Fruit fly (Drosophila melanogaster): ENCODE data around the gene Cyt-c-d.
A peak's percentile ranks its signal among the peaks of the same experiment; 100 is the strongest.

Gene Cyt-c-d

DNA sequence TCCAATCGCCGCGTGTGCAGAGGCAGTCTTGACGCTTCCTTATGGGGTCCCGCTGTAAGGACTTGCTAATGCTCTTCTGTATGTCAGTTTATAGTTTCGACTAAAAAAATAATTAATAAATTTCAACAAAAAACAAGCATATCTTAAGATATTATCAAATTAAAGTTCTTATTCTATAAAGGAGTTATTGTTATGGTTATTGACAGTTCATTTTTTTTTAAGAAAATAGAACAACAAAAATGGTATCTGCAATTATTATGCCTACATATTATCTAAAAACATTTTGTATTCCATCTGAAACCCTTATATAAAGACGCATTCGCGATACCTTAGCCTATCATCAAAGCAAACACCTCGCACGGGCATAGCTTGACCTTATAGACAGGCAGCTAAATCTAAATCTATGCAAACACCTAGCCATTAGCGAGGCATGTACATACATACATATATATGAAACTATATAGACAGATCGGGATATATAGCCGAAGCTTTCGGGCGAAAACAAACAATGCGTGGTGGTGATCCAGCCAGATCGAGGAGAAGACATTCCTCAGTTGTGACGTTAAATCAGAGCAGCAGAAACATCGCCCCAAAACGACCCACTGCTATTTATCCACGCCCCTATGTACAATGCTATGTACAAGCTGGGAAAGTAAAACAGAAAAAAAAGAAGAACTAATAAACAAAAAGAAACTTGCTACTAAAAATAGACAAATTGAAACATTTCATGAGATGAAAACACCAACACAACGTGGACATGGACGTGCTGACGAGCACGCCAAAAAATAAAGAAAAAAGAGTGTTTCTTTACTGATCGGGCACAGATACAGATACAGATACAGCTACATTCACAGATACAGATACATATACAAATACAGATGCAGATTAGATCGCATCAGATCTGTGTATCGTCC is 45.1 kb downstream of the Cyt-c-d start, which contains the start of gene ppk17 (continued):
- TF ChIP-seq CG8319 (GFP tag; optimal IDR thresholded peaks at IDR 0.05) = no peak

DNA sequence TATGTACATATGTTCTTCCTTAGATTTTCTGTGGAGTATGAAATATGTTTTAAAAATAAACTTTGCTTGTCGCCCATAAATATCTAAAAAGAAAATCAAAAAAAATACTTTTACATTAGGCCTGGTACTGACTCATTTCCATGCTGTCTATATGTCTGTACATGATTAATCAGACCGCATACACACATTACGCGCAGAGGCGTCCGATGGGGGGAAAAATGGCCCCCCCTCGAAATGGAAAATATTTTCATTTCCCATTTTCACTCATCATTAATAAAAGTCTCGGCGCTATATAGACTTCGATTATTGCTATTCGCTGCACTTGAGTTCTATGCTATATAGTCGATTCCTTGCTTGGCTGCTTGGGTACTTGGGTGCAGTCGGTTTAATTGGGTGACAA is 46.2 kb downstream of the Cyt-c-d start:
- TF ChIP-seq CG15336 (GFP tag; IDR thresholded peaks at IDR 0.05) (no peak), svp (GFP tag) (peak; percentile 49), eg (GFP tag; IDR thresholded peaks at IDR 0.05) (0 out of 3 replicates have a peak, but pooled peaks have one; percentile 12)

DNA sequence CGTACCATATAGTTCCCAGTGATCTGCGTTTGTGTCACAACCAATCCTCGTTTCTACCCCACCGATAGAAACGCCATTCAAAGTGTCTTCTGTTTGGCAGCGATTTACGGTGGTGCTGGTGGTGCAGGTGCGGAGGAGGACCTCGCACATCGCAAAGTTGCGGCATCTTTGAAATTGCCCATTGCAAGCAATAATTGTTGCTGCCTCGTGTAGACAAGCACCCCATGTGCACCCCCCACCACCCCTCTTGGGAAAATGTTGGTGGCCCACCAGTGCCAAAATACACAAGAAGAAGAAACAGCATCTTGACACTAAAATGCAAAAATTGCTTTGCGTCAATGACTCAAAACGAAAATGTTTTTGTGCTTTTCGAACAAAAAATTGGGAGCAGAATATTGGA is 48.8 kb downstream of the Cyt-c-d start:
- no peak for TF ChIP-seq cyc (GFP tag; optimal IDR thresholded peaks at IDR 0.05)
- TF ChIP-seq topi (GFP tag; optimal IDR thresholded peaks at IDR 0.05) = no peak
- TF ChIP-seq fd85E (GFP tag; optimal IDR thresholded peaks at IDR 0.05) = no peak
- no peak for TF ChIP-seq Smox (GFP tag; optimal IDR thresholded peaks at IDR 0.05)
- no peak for TF ChIP-seq CG9139 (GFP tag; optimal IDR thresholded peaks at IDR 0.05)
- TF ChIP-seq Gug (GFP tag; IDR thresholded peaks at IDR 0.05) = no peak
- no peak for TF ChIP-seq CG3032 (tag; optimal IDR thresholded peaks at IDR 0.05)
- no peak for TF ChIP-seq esn (GFP tag; optimal IDR thresholded peaks at IDR 0.05)
- no peak for TF ChIP-seq CG8632 (GFP tag; optimal IDR thresholded peaks at IDR 0.05)
- no peak for TF ChIP-seq CG11902 (GFP tag; optimal IDR thresholded peaks at IDR 0.05)
- TF ChIP-seq Ets21C (GFP tag; optimal IDR thresholded peaks at IDR 0.05) = no peak
- TF ChIP-seq CG3919 (GFP tag; optimal IDR thresholded peaks at IDR 0.05) = no peak
- no peak for TF ChIP-seq CG4318 (GFP tag; optimal IDR thresholded peaks at IDR 0.05)
- no peak for TF ChIP-seq pdm3 (GFP tag; optimal IDR thresholded peaks at IDR 0.05)
- TF ChIP-seq Lpt (GFP tag; optimal IDR thresholded peaks at IDR 0.05) = no peak
- no peak for TF ChIP-seq net (GFP tag; optimal IDR thresholded peaks at IDR 0.05)
- no peak for TF ChIP-seq CG31627 (GFP tag; optimal IDR thresholded peaks at IDR 0.05)

DNA sequence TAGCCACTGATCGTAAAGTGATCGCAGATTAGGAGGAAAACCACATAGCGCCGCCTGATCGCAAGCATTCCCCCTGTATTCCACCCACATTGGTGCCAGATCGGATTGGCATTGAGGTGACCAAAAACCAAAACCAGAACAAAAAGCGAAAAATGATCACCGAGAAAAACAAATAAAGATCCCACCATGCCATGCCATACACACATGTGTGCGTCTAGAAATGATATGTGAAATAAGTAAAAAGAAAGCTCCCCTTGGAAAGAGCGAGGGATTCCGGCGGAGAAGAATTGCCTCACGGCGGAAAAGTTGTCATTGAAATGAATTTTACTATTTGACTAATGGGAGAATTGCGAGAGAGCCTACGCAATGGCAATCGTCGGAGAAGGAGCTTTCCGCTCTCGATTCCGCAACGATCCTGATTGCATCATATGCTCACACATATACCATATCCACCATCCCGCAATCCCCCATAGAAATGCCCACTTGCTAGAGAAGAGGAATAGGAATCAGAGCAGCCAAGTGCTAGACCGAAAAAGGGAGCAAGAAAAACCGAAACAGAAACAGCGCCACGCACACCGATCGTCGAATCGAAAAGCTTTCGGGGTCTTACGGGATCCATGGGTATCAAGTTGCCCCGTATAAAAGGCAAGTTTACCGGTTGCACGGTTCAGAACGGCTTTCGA is 50.5 kb downstream of the Cyt-c-d start, which contains the start of gene Mhc:
Gene Mhc (plus strand): TSS at position 497 of the 683 bp plus-strand sequence.
- TF ChIP-seq CG6276 (GFP tag; optimal IDR thresholded peaks at IDR 0.05) (no peak), CG31627 (GFP tag; optimal IDR thresholded peaks at IDR 0.05) (no peak), Eip93F (GFP tag; optimal IDR thresholded peaks at IDR 0.05) (no peak), Hr38 (GFP tag; optimal IDR thresholded peaks at IDR 0.05) (no peak), CG11294 (GFP tag; IDR thresholded peaks at IDR 0.05) (no peak), CG10631 (GFP tag; optimal IDR thresholded peaks at IDR 0.05) (no peak), CG9139 (GFP tag; optimal IDR thresholded peaks at IDR 0.05) (no peak), Sox102F (GFP tag; optimal IDR thresholded peaks at IDR 0.05) (no peak), dac (GFP tag; optimal IDR thresholded peaks at IDR 0.05) (no peak), Hr4 (GFP tag; optimal IDR thresholded peaks at IDR 0.05) (no peak), Blimp-1 (GFP tag; optimal IDR thresholded peaks at IDR 0.05) (no peak), net (GFP tag; optimal IDR thresholded peaks at IDR 0.05) (no peak), pdm3 (GFP tag; optimal IDR thresholded peaks at IDR 0.05) (no peak), cyc (GFP tag; optimal IDR thresholded peaks at IDR 0.05) (no peak), ss (GFP tag; optimal IDR thresholded peaks at IDR 0.05) (no peak), Sox15 (GFP tag; optimal IDR thresholded peaks at IDR 0.05) (no peak)
